Worm (Caenorhabditis elegans): ENCODE measurements around the gene btb-16.
"Not testable (repeated sequence)": the region's sequence is repeated elsewhere in the genome, so short reads cannot be mapped to it uniquely, and the experiment has no call there.

Gene btb-16

ce11 chrII:3278634-3279033 is 18.0 kb upstream of the btb-16 start, which contains the start of gene wht-4:
TSS of gene wht-4 (plus strand) at chrII:3278934.
- no peak for TF ChIP-seq dao-5 (tag; optimal IDR thresholded peaks at IDR 0.05)
- TF ChIP-seq W03F9.2 (tag; optimal IDR thresholded peaks at IDR 0.05), result no peak
- TF ChIP-seq him-1 (tag; optimal IDR thresholded peaks at IDR 0.05), result no peak

- TF ChIP-seq dao-5 (tag; optimal IDR thresholded peaks at IDR 0.05) (no peak), him-1 (tag; optimal IDR thresholded peaks at IDR 0.05) (no peak), W03F9.2 (tag; optimal IDR thresholded peaks at IDR 0.05) (no peak)
Measured at ce11 chrII:3282353-3282752, 14.3 kb upstream of the btb-16 start, which contains the start of gene nep-13. TSS of gene nep-13 (plus strand) at chrII:3282653.

ce11 chrII:3284558-3284957 is 12.1 kb upstream of the btb-16 start, which contains the start of gene scl-15:
TSS of gene scl-15 (minus strand) at chrII:3284658.
- TF ChIP-seq him-1 (tag; optimal IDR thresholded peaks at IDR 0.05) (no peak), W03F9.2 (tag; optimal IDR thresholded peaks at IDR 0.05) (no peak), dao-5 (tag; optimal IDR thresholded peaks at IDR 0.05) (no peak)

ce11 chrII:3287073-3287472 is 9.6 kb upstream of the btb-16 start, which contains the start of gene sri-63:
TSS of gene sri-63 (plus strand) at chrII:3287373.
- TF ChIP-seq him-1 (tag; optimal IDR thresholded peaks at IDR 0.05), result no peak

ce11 chrII:3290544-3290943 is 6.1 kb upstream of the btb-16 start, which contains the start of gene F39E9.14:
TSS of gene F39E9.14 (minus strand) at chrII:3290644.
- not testable (repeated sequence) for TF ChIP-seq dao-5, W03F9.2, him-1 (tag; optimal IDR thresholded peaks at IDR 0.05)

- TF ChIP-seq him-1 (tag; optimal IDR thresholded peaks at IDR 0.05), result no peak
- TF ChIP-seq W03F9.2 (tag; optimal IDR thresholded peaks at IDR 0.05), result no peak
- no peak for TF ChIP-seq dao-5 (tag; optimal IDR thresholded peaks at IDR 0.05)
Measured at ce11 chrII:3295193-3295592, 1.5 kb upstream of the btb-16 start, which contains the start of gene btb-17. TSS of gene btb-17 (plus strand) at chrII:3295405.

ce11 chrII:3297914-3298313 is 1.2 kb downstream of the btb-16 start, which contains the start of gene btb-18:
TSS of gene btb-18 (plus strand) at chrII:3298214.
- TF ChIP-seq W03F9.2 (tag; optimal IDR thresholded peaks at IDR 0.05), result no peak
- no peak for TF ChIP-seq dao-5 (tag; optimal IDR thresholded peaks at IDR 0.05)
- no peak for TF ChIP-seq him-1 (tag; optimal IDR thresholded peaks at IDR 0.05)

ce11 chrII:3299457-3299856 is 2.8 kb downstream of the btb-16 start, which contains the start of gene btb-22:
TSS of gene btb-22 (plus strand) at chrII:3299757.
- TF ChIP-seq dao-5 (tag; optimal IDR thresholded peaks at IDR 0.05) (no peak), W03F9.2 (tag; optimal IDR thresholded peaks at IDR 0.05) (no peak), him-1 (tag; optimal IDR thresholded peaks at IDR 0.05) (no peak)

- TF ChIP-seq W03F9.2 (tag; optimal IDR thresholded peaks at IDR 0.05) (no peak), him-1 (tag; optimal IDR thresholded peaks at IDR 0.05) (no peak)
Measured at ce11 chrII:3303582-3303981, 6.9 kb downstream of the btb-16 start.

ce11 chrII:3310957-3311657 is 14.4 kb downstream of the btb-16 start:
- TF ChIP-seq W03F9.2 (tag; optimal IDR thresholded peaks at IDR 0.05) (no peak), dao-5 (tag; optimal IDR thresholded peaks at IDR 0.05) (no peak), him-1 (tag; optimal IDR thresholded peaks at IDR 0.05) (no peak)

ce11 chrII:3313442-3313841 is 16.8 kb downstream of the btb-16 start, which contains the start of gene F39E9.6:
TSS of gene F39E9.6 (minus strand) at chrII:3313542.
- no peak for TF ChIP-seq W03F9.2 (tag; optimal IDR thresholded peaks at IDR 0.05)

ce11 chrII:3318839-3319238 is 22.2 kb downstream of the btb-16 start:
- TF ChIP-seq him-1 (tag; optimal IDR thresholded peaks at IDR 0.05) (no peak), W03F9.2 (tag; optimal IDR thresholded peaks at IDR 0.05) (no peak)

- TF ChIP-seq him-1 (tag; optimal IDR thresholded peaks at IDR 0.05) (no peak), W03F9.2 (tag; optimal IDR thresholded peaks at IDR 0.05) (no peak), dao-5 (tag; optimal IDR thresholded peaks at IDR 0.05) (no peak)
Measured at ce11 chrII:3322257-3322656, 25.6 kb downstream of the btb-16 start, which contains the start of gene Y46D2A.1. TSS of gene Y46D2A.1 (plus strand) at chrII:3322557.

- no peak for TF ChIP-seq dao-5 (tag; optimal IDR thresholded peaks at IDR 0.05)
- TF ChIP-seq him-1 (tag; optimal IDR thresholded peaks at IDR 0.05), result no peak
- TF ChIP-seq W03F9.2 (tag; optimal IDR thresholded peaks at IDR 0.05), result no peak
Measured at ce11 chrII:3323179-3323578, 26.5 kb downstream of the btb-16 start, which contains the start of gene Y46D2A.2. TSS of gene Y46D2A.2 (minus strand) at chrII:3323279.

ce11 chrII:3327104-3327503 is 30.4 kb downstream of the btb-16 start, which contains the start of gene Y46D2A.3:
TSS of gene Y46D2A.3 (minus strand) at chrII:3327204.
- TF ChIP-seq W03F9.2 (tag; optimal IDR thresholded peaks at IDR 0.05) (no peak), him-1 (tag; optimal IDR thresholded peaks at IDR 0.05) (no peak), dao-5 (tag; optimal IDR thresholded peaks at IDR 0.05) (no peak)
